Worm (Caenorhabditis elegans) whole organism, L4/young adult: ENCODE measurements around the gene T11F8.4.

Experiments used
- W03F9.2 ChIP-seq: fragments of 150-350 bp; optimal IDR thresholded peaks from 2 replicates; lab custom pipeline; 2014; ENCODE audit warnings: missing biosample characterization, missing genetic modification characterization
- him-1 ChIP-seq: sonication (generic microtip); optimal IDR thresholded peaks from 2 replicates; lab custom pipeline; 2016; ENCODE audit warnings: missing genotype, missing genetic modification reagents, missing genetic modification characterization, missing compliant biosample characterization

- no peak for TF ChIP-seq him-1 (tag; lab: Kevin White, UChicago)
- no peak for TF ChIP-seq W03F9.2 (tag; lab: Kevin White, UChicago)
Observed at ce11 chrIV:5506642-5507041, 30.3 kb upstream of the T11F8.4 start.
